Fruit fly (Drosophila melanogaster) whole organism, prepupa: ENCODE results near the gene CG32473.

Experiments used
- CG6276 ChIP-seq: fragments of 200-800 bp; sonication (Bioruptor generic); optimal IDR thresholded peaks from 2 replicates; lab custom pipeline; 2017; ENCODE audit warnings: missing biosample characterization, mild to moderate bottlenecking, missing genetic modification characterization
- CG6792 ChIP-seq: fragments of 200-800 bp; sonication (Bioruptor generic); optimal IDR thresholded peaks from 3 replicates; lab custom pipeline; 2016; ENCODE audit warnings: missing biosample characterization, missing genetic modification characterization
- CG8119 ChIP-seq: fragments of 200-800 bp; sonication (Bioruptor generic); IDR thresholded peaks from 3 replicates; pipeline ENCODE4 v1.3.6; 2022; ENCODE audit warnings: missing biosample characterization, missing genetic modification characterization
- Eip78C ChIP-seq: fragments of 200-800 bp; sonication (Bioruptor generic); peaks from one replicate; lab custom pipeline; 2016; ENCODE audit warnings: missing biosample characterization, missing genetic modification characterization
- Eip93F ChIP-seq: fragments of 200-800 bp; sonication (Bioruptor generic); optimal IDR thresholded peaks from 2 replicates; lab custom pipeline; 2016; ENCODE audit warnings: missing biosample characterization, mild to moderate bottlenecking, missing genetic modification characterization
- Sox102F ChIP-seq: fragments of 200-800 bp; sonication (Bioruptor generic); optimal IDR thresholded peaks from 2 replicates; lab custom pipeline; 2016; ENCODE audit warnings: missing biosample characterization, mild to moderate bottlenecking, missing genetic modification characterization
- Sox14 ChIP-seq: fragments of 200-800 bp; sonication (Bioruptor generic); optimal IDR thresholded peaks from 3 replicates; lab custom pipeline; 2016; ENCODE audit warnings: missing biosample characterization, missing genetic modification characterization
- fd59A ChIP-seq: fragments of 200-800 bp; sonication (Bioruptor generic); optimal IDR thresholded peaks from 2 replicates; lab custom pipeline; 2017; ENCODE audit warnings: missing biosample characterization, mild to moderate bottlenecking, missing genetic modification characterization, missing genetic modification reagents
- ss ChIP-seq, 2 experiments: fragments of 200-800 bp; sonication (Bioruptor generic); optimal IDR thresholded peaks; 2 replicates in 1 of 2; 3 replicates in 1 of 2; lab custom pipeline; 2017 to 2018; ENCODE audit warnings: mild to moderate bottlenecking in 2 of 2, missing biosample characterization in 2 of 2, missing genetic modification characterization in 2 of 2, moderate library complexity in 1 of 2
- vri ChIP-seq: fragments of 200-800 bp; sonication (Bioruptor generic); optimal IDR thresholded peaks from 3 replicates; lab custom pipeline; 2016; ENCODE audit warnings: missing biosample characterization, mild to moderate bottlenecking, missing genetic modification characterization

DNA sequence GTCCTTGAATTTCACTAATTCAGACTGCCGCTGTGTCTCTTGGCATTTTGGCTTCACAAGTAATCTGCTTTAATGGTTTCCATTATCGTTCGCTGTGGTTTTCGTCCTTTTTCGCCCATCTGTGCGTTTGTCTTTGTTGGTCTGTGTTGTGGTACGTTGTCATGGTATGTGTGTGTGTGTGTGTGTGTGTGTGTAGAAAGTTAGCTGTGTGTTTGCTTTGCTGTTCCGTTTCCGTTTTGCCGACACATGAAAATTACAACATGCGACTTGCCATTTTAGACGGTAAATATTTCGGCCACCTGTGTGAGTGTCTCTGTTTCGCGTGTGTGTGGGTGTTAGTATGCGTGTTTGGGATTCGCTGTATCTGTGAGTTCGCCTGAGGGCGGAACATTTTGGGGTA lies 54.5 kb downstream of the CG32473 start:
- TF ChIP-seq Eip78C (GFP tag; lab: Kevin White, UChicago) = no peak
- TF ChIP-seq CG6276 (GFP tag; lab: Kevin White, UChicago) = no peak
- TF ChIP-seq ss (GFP tag; optimal IDR thresholded peaks at IDR 0.05; lab: Kevin White, UChicago) = no peak
- TF ChIP-seq Eip93F (GFP tag; lab: Kevin White, UChicago) = no peak
- no peak for TF ChIP-seq Sox102F (GFP tag; lab: Kevin White, UChicago)
- TF ChIP-seq fd59A (GFP tag; lab: Kevin White, UChicago) = no peak
- no peak for TF ChIP-seq CG8119 (GFP tag; lab: Robert Waterston, UW)
- no peak for TF ChIP-seq CG6792 (GFP tag; lab: Kevin White, UChicago)
- TF ChIP-seq Sox14 (GFP tag; lab: Kevin White, UChicago) = no peak
- no peak for TF ChIP-seq vri
